Fruit fly (Drosophila melanogaster) whole organism, adult: ENCODE data around the gene DEF8.

ENCODE experiments used
- CG1620 ChIP-seq: fragments of 200-800 bp; sonication (Bioruptor generic); optimal IDR thresholded peaks from 2 replicates; lab custom pipeline; 2016; ENCODE audit warnings: missing biosample characterization, missing genetic modification characterization
- CG5204 ChIP-seq: fragments of 200-800 bp; sonication (Bioruptor generic); optimal IDR thresholded peaks from 2 replicates; lab custom pipeline; 2016; ENCODE audit warnings: missing biosample characterization, missing genetic modification characterization
- cic ChIP-seq: fragments of 200-800 bp; sonication (Bioruptor generic); optimal IDR thresholded peaks from 2 replicates; lab custom pipeline; 2017; ENCODE audit warnings: missing biosample characterization, mild to moderate bottlenecking, missing genetic modification characterization, moderate library complexity

DNA sequence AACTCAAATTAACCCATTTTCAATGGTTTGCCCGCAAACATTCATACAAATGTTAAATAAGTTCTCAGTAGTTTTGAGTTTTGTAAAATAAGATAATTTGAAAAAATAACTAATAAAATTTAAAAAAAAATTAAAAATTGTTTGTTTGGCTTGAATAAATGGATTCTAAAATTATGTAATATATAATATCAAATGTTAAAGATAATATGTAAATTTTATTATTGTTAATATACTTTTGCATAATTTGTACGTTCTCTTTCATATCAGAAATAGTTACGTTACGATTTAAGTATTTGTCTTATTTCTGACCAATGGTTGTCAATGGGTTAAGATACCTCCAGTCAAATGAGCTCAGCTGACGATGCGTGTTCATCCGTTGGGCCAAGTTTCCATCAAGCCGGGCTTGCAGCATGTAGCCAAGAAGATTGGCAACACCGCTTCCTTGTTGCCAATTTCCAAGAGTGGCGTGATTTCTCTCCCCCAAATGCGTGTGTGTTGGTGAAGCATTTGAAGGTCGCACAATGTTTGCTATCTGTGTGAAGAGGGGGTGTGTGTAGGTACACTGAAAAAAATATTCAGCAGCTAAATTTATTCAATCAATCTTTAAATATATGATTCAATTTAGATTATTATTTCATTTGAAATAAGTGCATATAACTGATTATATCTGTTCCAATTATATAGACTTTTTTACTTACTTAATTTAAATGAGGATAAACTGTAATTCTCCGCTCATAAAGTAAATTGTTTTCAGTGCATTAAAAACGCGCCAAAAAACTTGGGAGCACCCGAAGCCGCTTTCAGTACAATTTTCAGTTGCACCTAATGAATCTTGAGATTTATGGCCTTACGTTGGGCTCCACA lies 34.9 kb upstream of the DEF8 start:
- TF ChIP-seq CG1620 (GFP tag; lab: Kevin White, UChicago): no peak
- no peak for TF ChIP-seq CG5204 (GFP tag; lab: Kevin White, UChicago)
- TF ChIP-seq cic: no peak
